Comparison of ENCODE assay signal across 1 fruit fly cellular context in the genomic region with DNA sequence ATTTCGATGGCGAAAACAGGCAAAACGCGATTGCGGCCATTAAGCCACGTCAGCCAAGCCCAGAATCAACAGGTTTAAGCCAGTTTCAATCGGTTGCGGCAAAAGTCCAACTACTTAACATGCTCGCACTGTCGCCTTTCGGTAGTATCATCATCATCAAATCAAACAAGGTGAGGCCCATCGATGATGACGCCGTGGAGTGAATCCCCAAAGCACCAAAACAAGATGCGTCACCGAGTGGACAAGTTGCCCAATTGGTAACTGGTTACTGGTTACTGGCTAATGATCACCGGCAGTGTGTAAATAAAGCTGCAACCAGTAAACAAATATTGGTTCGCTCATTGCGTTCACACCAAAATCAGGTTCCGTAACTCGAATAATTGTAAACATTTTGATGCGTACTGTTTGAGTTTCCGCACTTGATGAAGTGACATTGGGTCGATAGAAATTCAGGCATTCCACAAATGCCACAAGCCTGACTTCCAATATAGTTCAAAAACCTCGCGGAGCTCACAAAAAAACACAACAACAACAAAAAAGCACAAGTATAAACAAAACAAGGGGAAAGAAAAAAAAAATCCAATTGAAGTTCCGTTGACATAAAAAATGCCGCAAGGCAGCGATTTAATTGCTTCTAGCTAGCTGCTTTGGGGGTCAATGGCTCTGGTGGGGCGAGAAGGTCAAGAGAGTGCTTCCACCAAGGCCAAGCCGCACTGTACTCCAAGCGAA.
TF ChIP-seq lines count a peak whose summit lies in the region.

No protein-coding gene starts in this region.

TF ChIP-seq in whole organism, embryonic, 481 proteins besides CTCF, POLR2A, EP300 and RAD21 (continued from another document and continues in another):
- peak; percentile 87 for TF ChIP-seq CG12071 (GFP tag; optimal IDR thresholded peaks at IDR 0.05; lab: Kevin White, UChicago)
- peak; percentile 67 for TF ChIP-seq CG13123 (GFP tag; optimal IDR thresholded peaks at IDR 0.05; lab: Kevin White, UChicago)
- TF ChIP-seq CG17612 (GFP tag; IDR thresholded peaks at IDR 0.05; lab: Robert Waterston, UW) = no peak
- no peak for TF ChIP-seq CG15479 (GFP tag; optimal IDR thresholded peaks at IDR 0.05; lab: Kevin White, UChicago)
- TF ChIP-seq ind (GFP tag; optimal IDR thresholded peaks at IDR 0.05; lab: Kevin White, UChicago) = no peak
- TF ChIP-seq Camta (GFP tag; optimal IDR thresholded peaks at IDR 0.05; lab: Kevin White, UChicago) = peak; percentile 54
- peak; percentile 64 for TF ChIP-seq CG12219 (GFP tag; optimal IDR thresholded peaks at IDR 0.05; lab: Kevin White, UChicago)
- TF ChIP-seq D19B (GFP tag; optimal IDR thresholded peaks at IDR 0.05; lab: Kevin White, UChicago) = no peak
- no peak for TF ChIP-seq CG17829 (tag; optimal IDR thresholded peaks at IDR 0.05; lab: Kevin White, UChicago)
- TF ChIP-seq CG31365 (tag; optimal IDR thresholded peaks at IDR 0.05; lab: Kevin White, UChicago) = peak; percentile 60
- TF ChIP-seq CG3995 (GFP tag; optimal IDR thresholded peaks at IDR 0.05; lab: Kevin White, UChicago) = no peak
- no peak for TF ChIP-seq Poxn (GFP tag; IDR thresholded peaks at IDR 0.05; lab: Robert Waterston, UW)
- TF ChIP-seq CG1647 (GFP tag; optimal IDR thresholded peaks at IDR 0.05; lab: Kevin White, UChicago) = peak; percentile 66
- peak; percentile 77 for TF ChIP-seq CG17912 (GFP tag; optimal IDR thresholded peaks at IDR 0.05; lab: Kevin White, UChicago)
- TF ChIP-seq HHEX (GFP tag; optimal IDR thresholded peaks at IDR 0.05; lab: Kevin White, UChicago) = peak; percentile 79
- TF ChIP-seq cad (GFP tag; optimal IDR thresholded peaks at IDR 0.05; lab: Kevin White, UChicago) = no peak
- TF ChIP-seq Jarid2 (GFP tag; optimal IDR thresholded peaks at IDR 0.05; lab: Kevin White, UChicago) = peak; percentile 39
- TF ChIP-seq CG18764 (GFP tag; optimal IDR thresholded peaks at IDR 0.05; lab: Kevin White, UChicago) = peak; percentile 62
- TF ChIP-seq CG33557 (GFP tag; optimal IDR thresholded peaks at IDR 0.05; lab: Kevin White, UChicago) = peak; percentile 52
- TF ChIP-seq H15 (GFP tag; IDR thresholded peaks at IDR 0.05; lab: Robert Waterston, UW) = 0 out of 3 replicates have a peak, but pooled peaks have one; percentile 37
- peak; percentile 76 for TF ChIP-seq CG11723 (GFP tag; optimal IDR thresholded peaks at IDR 0.05; lab: Kevin White, UChicago)
- TF ChIP-seq Bteb2 (GFP tag; optimal IDR thresholded peaks at IDR 0.05; lab: Kevin White, UChicago) = no peak
- TF ChIP-seq Ets65A (GFP tag; lab: Kevin White, UChicago) = peak; percentile 92
- TF ChIP-seq fd3F (GFP tag; optimal IDR thresholded peaks at IDR 0.05; lab: Kevin White, UChicago) = peak; percentile 43
- peak; percentile 74 for TF ChIP-seq CG2202 (tag; optimal IDR thresholded peaks at IDR 0.05; lab: Kevin White, UChicago)
- no peak for TF ChIP-seq unc-4 (GFP tag; IDR thresholded peaks at IDR 0.05; lab: Robert Waterston, UW; ENCODE audit: partially characterized antibody)
- TF ChIP-seq nmo (GFP tag; optimal IDR thresholded peaks at IDR 0.05; lab: Kevin White, UChicago) = no peak
- no peak for TF ChIP-seq zen (tag; optimal IDR thresholded peaks at IDR 0.05; lab: Kevin White, UChicago)
- peak; percentile 89 for TF ChIP-seq wek (GFP tag; optimal IDR thresholded peaks at IDR 0.05; lab: Kevin White, UChicago)
- TF ChIP-seq vnd (GFP tag; IDR thresholded peaks at IDR 0.05; lab: Robert Waterston, UW; ENCODE audit: partially characterized antibody) = no peak
- no peak for TF ChIP-seq CG13894 (tag; optimal IDR thresholded peaks at IDR 0.05; lab: Kevin White, UChicago)
- peak; percentile 21 for TF ChIP-seq schlank (tag; optimal IDR thresholded peaks at IDR 0.05; lab: Kevin White, UChicago)
- peak; percentile 68 for TF ChIP-seq CG10209 (GFP tag; optimal IDR thresholded peaks at IDR 0.05; lab: Kevin White, UChicago)
- TF ChIP-seq ato (GFP tag; IDR thresholded peaks at IDR 0.05; lab: Robert Waterston, UW; ENCODE audit: partially characterized antibody) = no peak
- TF ChIP-seq unpg (GFP tag; optimal IDR thresholded peaks at IDR 0.05; lab: Kevin White, UChicago) = peak; percentile 52
- TF ChIP-seq Ets97D (GFP tag; optimal IDR thresholded peaks at IDR 0.05; lab: Kevin White, UChicago) = no peak
- TF ChIP-seq CG13424 (tag; optimal IDR thresholded peaks at IDR 0.05; lab: Kevin White, UChicago) = peak; percentile 54
- TF ChIP-seq gro (GFP tag; optimal IDR thresholded peaks at IDR 0.05; lab: Kevin White, UChicago) = no peak
- TF ChIP-seq p53 (GFP tag; optimal IDR thresholded peaks at IDR 0.05; lab: Kevin White, UChicago) = no peak
- TF ChIP-seq psq (GFP tag; optimal IDR thresholded peaks at IDR 0.05; lab: Kevin White, UChicago) = peak; percentile 4
- TF ChIP-seq CG7357 (GFP tag; IDR thresholded peaks at IDR 0.05; lab: Robert Waterston, UW) = no peak
- no peak for TF ChIP-seq amos (GFP tag; IDR thresholded peaks at IDR 0.05; lab: Robert Waterston, UW; ENCODE audit: partially characterized antibody)
- TF ChIP-seq en (GFP tag; optimal IDR thresholded peaks at IDR 0.05; lab: Kevin White, UChicago) = peak; percentile 10
- TF ChIP-seq ro (GFP tag; IDR thresholded peaks at IDR 0.05; lab: Robert Waterston, UW) = no peak
- TF ChIP-seq sc (optimal IDR thresholded peaks at IDR 0.05; lab: Kevin White, UChicago) = no peak
- peak; percentile 47 for TF ChIP-seq sc (GFP tag; optimal IDR thresholded peaks at IDR 0.05; lab: Kevin White, UChicago)
- no peak for TF ChIP-seq Dll (GFP tag; IDR thresholded peaks at IDR 0.05; lab: Robert Waterston, UW; ENCODE audit: partially characterized antibody)
- TF ChIP-seq CG16815 (GFP tag; optimal IDR thresholded peaks at IDR 0.05; lab: Kevin White, UChicago) = no peak
- TF ChIP-seq CG6683 (GFP tag; optimal IDR thresholded peaks at IDR 0.05; lab: Kevin White, UChicago) = peak; percentile 45
- peak; percentile 58 for TF ChIP-seq caup (GFP tag; optimal IDR thresholded peaks at IDR 0.05; lab: Kevin White, UChicago; ENCODE audit: severe bottlenecking)
- TF ChIP-seq ERR (GFP tag; optimal IDR thresholded peaks at IDR 0.05; lab: Kevin White, UChicago) = peak; percentile 45
- peak; percentile 67 for TF ChIP-seq CG10543 (GFP tag; optimal IDR thresholded peaks at IDR 0.05; lab: Kevin White, UChicago)
- no peak for TF ChIP-seq rib (GFP tag; IDR thresholded peaks at IDR 0.05; lab: Robert Waterston, UW)
- no peak for TF ChIP-seq CG34376 (GFP tag; optimal IDR thresholded peaks at IDR 0.05; lab: Kevin White, UChicago)
- TF ChIP-seq dm (GFP tag; optimal IDR thresholded peaks at IDR 0.05; lab: Kevin White, UChicago) = peak; percentile 3
- TF ChIP-seq H2.0 (GFP tag; IDR thresholded peaks at IDR 0.05; lab: Robert Waterston, UW) = 0 out of 2 replicates have a peak, but pooled peaks have one; percentile 17
- TF ChIP-seq slou (GFP tag; optimal IDR thresholded peaks at IDR 0.05; lab: Kevin White, UChicago) = no peak
- peak; percentile 5 for TF ChIP-seq YL-1 (GFP tag; optimal IDR thresholded peaks at IDR 0.05; lab: Kevin White, UChicago)
- TF ChIP-seq CG1024 (GFP tag; IDR thresholded peaks at IDR 0.05; lab: Robert Waterston, UW) = peak; percentile 61; the same call in 1 of the 2 replicates
- TF ChIP-seq CG1832 (GFP tag; optimal IDR thresholded peaks at IDR 0.05; lab: Kevin White, UChicago) = no peak
- TF ChIP-seq az2 (GFP tag; optimal IDR thresholded peaks at IDR 0.05; lab: Kevin White, UChicago) = no peak
- TF ChIP-seq CHES-1-like (GFP tag; optimal IDR thresholded peaks at IDR 0.05; lab: Kevin White, UChicago) = peak; percentile 49
- TF ChIP-seq Vsx1 (GFP tag; optimal IDR thresholded peaks at IDR 0.05; lab: Kevin White, UChicago) = peak; percentile 77
- peak; percentile 56 for TF ChIP-seq shn (GFP tag; optimal IDR thresholded peaks at IDR 0.05; lab: Kevin White, UChicago)
- TF ChIP-seq CG10462 (GFP tag; optimal IDR thresholded peaks at IDR 0.05; lab: Kevin White, UChicago) = peak; percentile 18
- no peak for TF ChIP-seq CG8944 (GFP tag; optimal IDR thresholded peaks at IDR 0.05; lab: Kevin White, UChicago)
- no peak for TF ChIP-seq Drgx (GFP tag; IDR thresholded peaks at IDR 0.05; lab: Robert Waterston, UW)
- peak; percentile 49; the same call in 1 of the 2 replicates for TF ChIP-seq ap (GFP tag; IDR thresholded peaks at IDR 0.05; lab: Robert Waterston, UW)
- TF ChIP-seq onecut (GFP tag; IDR thresholded peaks at IDR 0.05; lab: Robert Waterston, UW) = peak; percentile 59; the same call in 1 of the 2 replicates
- TF ChIP-seq CG12744 (GFP tag; optimal IDR thresholded peaks at IDR 0.05; lab: Kevin White, UChicago) = no peak
- TF ChIP-seq luna (GFP tag; optimal IDR thresholded peaks at IDR 0.05; lab: Kevin White, UChicago) = no peak
- peak; percentile 21 for TF ChIP-seq CG7745 (tag; optimal IDR thresholded peaks at IDR 0.05; lab: Kevin White, UChicago)
- 0 out of 2 replicates have a peak, but pooled peaks have one; percentile 32 for TF ChIP-seq CG31224 (GFP tag; IDR thresholded peaks at IDR 0.05; lab: Robert Waterston, UW)
- no peak for TF ChIP-seq CG17802 (tag; optimal IDR thresholded peaks at IDR 0.05; lab: Kevin White, UChicago)
- no peak for TF ChIP-seq ase (GFP tag; IDR thresholded peaks at IDR 0.05; lab: Robert Waterston, UW)
- TF ChIP-seq CG6689 (GFP tag; IDR thresholded peaks at IDR 0.05; lab: Robert Waterston, UW) = no peak
- TF ChIP-seq wdn (GFP tag; IDR thresholded peaks at IDR 0.05; lab: Robert Waterston, UW) = no peak
- TF ChIP-seq Trl (optimal IDR thresholded peaks at IDR 0.05; lab: Kevin White, UChicago) = no peak
- TF ChIP-seq Trl (GFP tag; optimal IDR thresholded peaks at IDR 0.05; lab: Kevin White, UChicago) = peak; percentile 62
- TF ChIP-seq Bdp1 (GFP tag; optimal IDR thresholded peaks at IDR 0.05; lab: Kevin White, UChicago) = peak; percentile 25
- TF ChIP-seq Hr78 (GFP tag; optimal IDR thresholded peaks at IDR 0.05; lab: Kevin White, UChicago) = peak in 1 of 2 experiments; percentile 92
- no peak for TF ChIP-seq bbx (GFP tag; IDR thresholded peaks at IDR 0.05; lab: Robert Waterston, UW; ENCODE audit: partially characterized antibody)
- TF ChIP-seq CG11696 (GFP tag; IDR thresholded peaks at IDR 0.05; lab: Robert Waterston, UW) = no peak
- TF ChIP-seq CG7987 (GFP tag; optimal IDR thresholded peaks at IDR 0.05; lab: Kevin White, UChicago) = peak; percentile 74
- TF ChIP-seq NK7.1 (GFP tag; optimal IDR thresholded peaks at IDR 0.05; lab: Kevin White, UChicago) = no peak
- TF ChIP-seq Hey (tag; optimal IDR thresholded peaks at IDR 0.05; lab: Kevin White, UChicago) = no peak
- TF ChIP-seq sr (GFP tag; IDR thresholded peaks at IDR 0.05; lab: Robert Waterston, UW) = no peak
- TF ChIP-seq aop (GFP tag; IDR thresholded peaks at IDR 0.05; lab: Robert Waterston, UW) = no peak
- peak; percentile 43 for TF ChIP-seq CG18599 (GFP tag; optimal IDR thresholded peaks at IDR 0.05; lab: Kevin White, UChicago)
- peak; percentile 41 for TF ChIP-seq slp2 (GFP tag; optimal IDR thresholded peaks at IDR 0.05; lab: Kevin White, UChicago)
- peak; percentile 61 for TF ChIP-seq pb (GFP tag; optimal IDR thresholded peaks at IDR 0.05; lab: Kevin White, UChicago)
- 0 out of 2 replicates have a peak, but pooled peaks have one; percentile 16 for TF ChIP-seq cas (GFP tag; IDR thresholded peaks at IDR 0.05; lab: Robert Waterston, UW)
- TF ChIP-seq sens (GFP tag; lab: Kevin White, UChicago) = peak; percentile 92
- TF ChIP-seq Stat92E (GFP tag; optimal IDR thresholded peaks at IDR 0.05; lab: Kevin White, UChicago) = no peak
- TF ChIP-seq CG32767 (GFP tag; IDR thresholded peaks at IDR 0.05; lab: Robert Waterston, UW) = 0 out of 2 replicates have a peak, but pooled peaks have one; percentile 6
- TF ChIP-seq HLH54F (GFP tag; optimal IDR thresholded peaks at IDR 0.05; lab: Kevin White, UChicago) = no peak
- peak; percentile 1 for TF ChIP-seq crc (GFP tag; optimal IDR thresholded peaks at IDR 0.05; lab: Kevin White, UChicago)
- peak; percentile 57 for TF ChIP-seq gem (tag; optimal IDR thresholded peaks at IDR 0.05; lab: Kevin White, UChicago)
- no peak for TF ChIP-seq Bgb (GFP tag; IDR thresholded peaks at IDR 0.05; lab: Robert Waterston, UW; ENCODE audit: partially characterized antibody)
- peak; percentile 29 for TF ChIP-seq gcm2 (GFP tag; optimal IDR thresholded peaks at IDR 0.05; lab: Kevin White, UChicago)
- TF ChIP-seq CG11560 (tag; IDR thresholded peaks at IDR 0.05; lab: Robert Waterston, UW) = no peak
- no peak for TF ChIP-seq CG16813 (GFP tag; IDR thresholded peaks at IDR 0.05; lab: Robert Waterston, UW; ENCODE audit: partially characterized antibody)
- no peak for TF ChIP-seq Mrtf (GFP tag; IDR thresholded peaks at IDR 0.05; lab: Robert Waterston, UW)
- TF ChIP-seq CG12299 (tag; optimal IDR thresholded peaks at IDR 0.05; lab: Kevin White, UChicago) = peak; percentile 79
- peak; percentile 10 for TF ChIP-seq exex (tag; optimal IDR thresholded peaks at IDR 0.05; lab: Kevin White, UChicago)
- peak; percentile 78 for TF ChIP-seq CG17568 (GFP tag; optimal IDR thresholded peaks at IDR 0.05; lab: Kevin White, UChicago)
- TF ChIP-seq twi (tag; optimal IDR thresholded peaks at IDR 0.05; lab: Kevin White, UChicago) = no peak
- TF ChIP-seq CG10321 (GFP tag; IDR thresholded peaks at IDR 0.05; lab: Robert Waterston, UW) = 0 out of 2 replicates have a peak, but pooled peaks have one; percentile 21
- peak; percentile 40; the same call in 1 of the 2 replicates for TF ChIP-seq CG4360 (GFP tag; IDR thresholded peaks at IDR 0.05; lab: Robert Waterston, UW)
- no peak for TF ChIP-seq jing (GFP tag; optimal IDR thresholded peaks at IDR 0.05; lab: Kevin White, UChicago)
- no peak for TF ChIP-seq CG4617 (GFP tag; optimal IDR thresholded peaks at IDR 0.05; lab: Kevin White, UChicago; ENCODE audit: borderline replicate concordance)
- no peak for TF ChIP-seq CG14667 (GFP tag; IDR thresholded peaks at IDR 0.05; lab: Robert Waterston, UW)
- peak; percentile 92 for TF ChIP-seq ftz-f1 (GFP tag; optimal IDR thresholded peaks at IDR 0.05; lab: Kevin White, UChicago)
- peak; percentile 55 for TF ChIP-seq CG4854 (GFP tag; optimal IDR thresholded peaks at IDR 0.05; lab: Kevin White, UChicago)
- TF ChIP-seq Tbp (GFP tag; optimal IDR thresholded peaks at IDR 0.05; lab: Kevin White, UChicago) = no peak
- TF ChIP-seq insv (GFP tag; optimal IDR thresholded peaks at IDR 0.05; lab: Kevin White, UChicago) = peak in 1 of 2 experiments; percentile 23
- peak; percentile 25 for TF ChIP-seq CG16863 (GFP tag; optimal IDR thresholded peaks at IDR 0.05; lab: Kevin White, UChicago)
- peak; percentile 65 for TF ChIP-seq grn (GFP tag; optimal IDR thresholded peaks at IDR 0.05; lab: Kevin White, UChicago)
- peak; percentile 66; the same call in 1 of the 2 replicates for TF ChIP-seq ranshi (GFP tag; IDR thresholded peaks at IDR 0.05; lab: Robert Waterston, UW)
- no peak for TF ChIP-seq lov (optimal IDR thresholded peaks at IDR 0.05; lab: Kevin White, UChicago)
- TF ChIP-seq lov (GFP tag; IDR thresholded peaks at IDR 0.05; lab: Robert Waterston, UW) = no peak; the same call in 2 of the 3 replicates
- no peak for TF ChIP-seq ken (GFP tag; IDR thresholded peaks at IDR 0.05; lab: Robert Waterston, UW)
